Fruit fly (Drosophila melanogaster) whole organism, embryonic: ENCODE data around the gene L2HGDH.

Experiments
- ATbp ChIP-seq: fragments of 200-800 bp; sonication (Bioruptor generic); optimal IDR thresholded peaks from 2 replicates; lab custom pipeline; 2017; ENCODE audit warnings: missing biosample characterization, mild to moderate bottlenecking, missing genetic modification characterization, missing genetic modification reagents
- Ada2b ChIP-seq: fragments of 200-800 bp; sonication (Bioruptor generic); IDR thresholded peaks from 2 replicates; pipeline ENCODE4 v1.3.6; 2022; ENCODE audit warnings: missing biosample characterization, missing genetic modification characterization
- Atf3 ChIP-seq: fragments of 200-800 bp; sonication (Bioruptor generic); optimal IDR thresholded peaks from 3 replicates; lab custom pipeline; 2016; ENCODE audit warnings: missing biosample characterization, missing genetic modification characterization
- B-H2 ChIP-seq: fragments of 200-800 bp; sonication (Bioruptor generic); optimal IDR thresholded peaks from 2 replicates; lab custom pipeline; 2018; ENCODE audit warnings: missing biosample characterization, mild to moderate bottlenecking, missing genetic modification characterization
- CG10209 ChIP-seq: fragments of 200-800 bp; sonication (Bioruptor generic); optimal IDR thresholded peaks from 3 replicates; lab custom pipeline; 2017; ENCODE audit warnings: missing biosample characterization, mild to moderate bottlenecking, missing genetic modification characterization, missing genetic modification reagents
- CG10431 ChIP-seq: fragments of 200-800 bp; sonication (Bioruptor generic); optimal IDR thresholded peaks from 3 replicates; lab custom pipeline; 2018; ENCODE audit warnings: missing biosample characterization, mild to moderate bottlenecking, missing genetic modification characterization
- CG10543 ChIP-seq: fragments of 200-800 bp; sonication (Bioruptor generic); optimal IDR thresholded peaks from 3 replicates; lab custom pipeline; 2017; ENCODE audit warnings: missing biosample characterization, mild to moderate bottlenecking, missing genetic modification characterization, moderate library complexity
- CG12219 ChIP-seq: fragments of 200-800 bp; sonication (Bioruptor generic); optimal IDR thresholded peaks from 3 replicates; lab custom pipeline; 2018; ENCODE audit warnings: missing biosample characterization, mild to moderate bottlenecking, missing genetic modification characterization
- CG12769 ChIP-seq: fragments of 200-800 bp; sonication (Bioruptor generic); optimal IDR thresholded peaks from 2 replicates; lab custom pipeline; 2019; ENCODE audit warnings: missing biosample characterization, mild to moderate bottlenecking, missing genetic modification characterization, moderate library complexity
- CG13123 ChIP-seq: fragments of 200-800 bp; sonication (Bioruptor generic); optimal IDR thresholded peaks from 2 replicates; lab custom pipeline; 2016; ENCODE audit warnings: missing biosample characterization, missing genetic modification characterization
- CG14014 ChIP-seq: fragments of 200-800 bp; sonication (Bioruptor generic); IDR thresholded peaks from 2 replicates; pipeline ENCODE4 v1.3.6; 2022; ENCODE audit warnings: missing biosample characterization, missing genetic modification characterization
- CG14667 ChIP-seq: fragments of 200-800 bp; sonication (Bioruptor generic); IDR thresholded peaks from 2 replicates; pipeline ENCODE4 v1.3.6; 2022; ENCODE audit warnings: missing biosample characterization, missing genetic modification characterization
- CG14710 ChIP-seq: fragments of 200-800 bp; sonication (Bioruptor generic); optimal IDR thresholded peaks from 3 replicates; lab custom pipeline; 2019; ENCODE audit warnings: missing biosample characterization, mild to moderate bottlenecking, missing genetic modification characterization, moderate library complexity
- CG15269 ChIP-seq: fragments of 200-800 bp; sonication (Bioruptor generic); optimal IDR thresholded peaks from 2 replicates; lab custom pipeline; 2018; ENCODE audit warnings: missing biosample characterization, mild to moderate bottlenecking, missing genetic modification characterization, moderate library complexity
- CG16815 ChIP-seq: fragments of 200-800 bp; sonication (Bioruptor generic); optimal IDR thresholded peaks from 3 replicates; lab custom pipeline; 2017; ENCODE audit warnings: missing biosample characterization, mild to moderate bottlenecking, missing genetic modification characterization
- CG1792 ChIP-seq: fragments of 200-800 bp; sonication (Bioruptor generic); optimal IDR thresholded peaks from 2 replicates; lab custom pipeline; 2016; ENCODE audit warnings: missing biosample characterization, missing genetic modification characterization
- CG1832 ChIP-seq: fragments of 200-800 bp; sonication (Bioruptor generic); optimal IDR thresholded peaks from 2 replicates; lab custom pipeline; 2017; ENCODE audit warnings: missing biosample characterization, mild to moderate bottlenecking, missing genetic modification characterization, inconsistent platforms
- CG30431 ChIP-seq: fragments of 200-800 bp; sonication (Bioruptor generic); optimal IDR thresholded peaks from 2 replicates; lab custom pipeline; 2017; ENCODE audit warnings: missing biosample characterization, missing genetic modification characterization
- CG34224 ChIP-seq: fragments of 200-800 bp; sonication (Bioruptor generic); IDR thresholded peaks from 3 replicates; pipeline ENCODE4 v1.3.6; 2022; ENCODE audit warnings: missing biosample characterization, missing genetic modification characterization; ENCODE audit not compliant: partially characterized antibody
- CG3726 ChIP-seq: fragments of 200-800 bp; sonication (Bioruptor generic); IDR thresholded peaks from 3 replicates; pipeline ENCODE4, ENCODE4 v1.3.6; 2022; ENCODE audit warnings: missing biosample characterization, missing genetic modification characterization
- CG3995 ChIP-seq: fragments of 200-800 bp; sonication (Bioruptor generic); optimal IDR thresholded peaks from 3 replicates; lab custom pipeline; 2016; ENCODE audit warnings: missing biosample characterization, missing genetic modification characterization
- CG6689 ChIP-seq: fragments of 200-800 bp; sonication (Bioruptor generic); IDR thresholded peaks from 2 replicates; pipeline ENCODE4 v1.3.6; 2022; ENCODE audit warnings: missing biosample characterization, missing genetic modification characterization
- CG9817 ChIP-seq: fragments of 200-800 bp; sonication (Bioruptor generic); optimal IDR thresholded peaks from 2 replicates; lab custom pipeline; 2018; ENCODE audit warnings: missing biosample characterization, mild to moderate bottlenecking, missing genetic modification characterization, moderate library complexity
- CHES-1-like ChIP-seq: fragments of 200-800 bp; sonication (Bioruptor generic); optimal IDR thresholded peaks from 2 replicates; lab custom pipeline; 2016; ENCODE audit warnings: missing biosample characterization, missing genetic modification characterization
- D19B ChIP-seq: fragments of 200-800 bp; sonication (Bioruptor generic); optimal IDR thresholded peaks from 2 replicates; lab custom pipeline; 2017; ENCODE audit warnings: missing biosample characterization, mild to moderate bottlenecking, missing genetic modification characterization
- Fer2 ChIP-seq: fragments of 200-800 bp; sonication (Bioruptor generic); optimal IDR thresholded peaks from 2 replicates; lab custom pipeline; 2018; ENCODE audit warnings: missing biosample characterization, mild to moderate bottlenecking, missing genetic modification characterization, moderate library complexity
- Hr78 ChIP-seq, 2 experiments: fragments of 200-800 bp in 1 of 2; fragments of >200 bp in 1 of 2; sonication (Bioruptor generic) in 1 of 2; optimal IDR thresholded peaks; 2 replicates each; lab custom pipeline; 2017 to 2019; ENCODE audit warnings: missing biosample characterization in 2 of 2, missing genetic modification characterization in 2 of 2, mild to moderate bottlenecking in 1 of 2, moderate library complexity in 1 of 2
- Myb ChIP-seq: fragments of 200-800 bp; sonication (Bioruptor generic); optimal IDR thresholded peaks from 2 replicates; lab custom pipeline; 2016; ENCODE audit warnings: missing biosample characterization, missing genetic modification characterization
- NC2α ChIP-seq: fragments of 200-800 bp; sonication (Bioruptor generic); optimal IDR thresholded peaks from 2 replicates; lab custom pipeline; 2016; ENCODE audit warnings: missing biosample characterization, missing genetic modification characterization
- Neu2 ChIP-seq: fragments of 200-800 bp; sonication (Bioruptor generic); optimal IDR thresholded peaks from 3 replicates; lab custom pipeline; 2016; ENCODE audit warnings: missing biosample characterization, missing genetic modification characterization, borderline replicate concordance
- Nf-YA ChIP-seq: fragments of 200-800 bp; sonication (Bioruptor generic); IDR thresholded peaks from 2 replicates; pipeline ENCODE4 v1.3.6; 2022; ENCODE audit warnings: missing biosample characterization, missing genetic modification characterization
- Rfx ChIP-seq: fragments of 200-800 bp; sonication (Bioruptor generic); IDR thresholded peaks from 2 replicates; pipeline ENCODE4 v1.3.6; 2022; ENCODE audit warnings: missing biosample characterization, missing genetic modification characterization
- Sry-δ ChIP-seq: fragments of 200-800 bp; sonication (Bioruptor generic); optimal IDR thresholded peaks from 2 replicates; lab custom pipeline; 2016; ENCODE audit warnings: missing biosample characterization, missing genetic modification characterization
- TFAM ChIP-seq: fragments of 200-800 bp; sonication (Bioruptor generic); optimal IDR thresholded peaks from 2 replicates; lab custom pipeline; 2017; ENCODE audit warnings: missing biosample characterization, missing genetic modification characterization, inconsistent platforms
- Xrp1 ChIP-seq: fragments of 200-800 bp; sonication (Bioruptor generic); IDR thresholded peaks from 2 replicates; pipeline ENCODE4 v1.3.6; 2022; ENCODE audit warnings: missing biosample characterization, missing genetic modification characterization
- YL-1 ChIP-seq: fragments of 200-800 bp; sonication (Bioruptor generic); optimal IDR thresholded peaks from 3 replicates; lab custom pipeline; 2017; ENCODE audit warnings: missing biosample characterization, mild to moderate bottlenecking, missing genetic modification characterization
- amos ChIP-seq: fragments of 200-800 bp; sonication (Bioruptor generic); IDR thresholded peaks from 2 replicates; pipeline ENCODE4 v1.3.6; 2022; ENCODE audit warnings: missing biosample characterization, missing genetic modification characterization; ENCODE audit not compliant: partially characterized antibody
- cas ChIP-seq: fragments of 200-800 bp; sonication (Bioruptor generic); IDR thresholded peaks from 2 replicates; pipeline ENCODE4 v1.3.6; 2022; ENCODE audit warnings: missing biosample characterization, missing genetic modification characterization
- cg ChIP-seq: fragments of 200-800 bp; sonication (Bioruptor generic); optimal IDR thresholded peaks from 3 replicates; lab custom pipeline; 2019; ENCODE audit warnings: missing biosample characterization, mild to moderate bottlenecking, missing genetic modification characterization, moderate library complexity
- exex ChIP-seq: fragments of 200-800 bp; sonication (Bioruptor generic); optimal IDR thresholded peaks from 4 replicates; lab custom pipeline; 2018; ENCODE audit warnings: missing biosample characterization, mild to moderate bottlenecking, missing genetic modification characterization, moderate library complexity
- eyg ChIP-seq: fragments of 200-800 bp; sonication (Bioruptor generic); optimal IDR thresholded peaks from 3 replicates; lab custom pipeline; 2016; ENCODE audit warnings: missing biosample characterization, missing genetic modification characterization
- her ChIP-seq: fragments of 200-800 bp; sonication (Bioruptor generic); optimal IDR thresholded peaks from 2 replicates; lab custom pipeline; 2016; ENCODE audit warnings: missing biosample characterization, missing genetic modification characterization
- jigr1 ChIP-seq: fragments of 200-800 bp; sonication (Bioruptor generic); IDR thresholded peaks from 3 replicates; pipeline ENCODE4 v1.3.6; 2022; ENCODE audit warnings: missing biosample characterization, missing genetic modification characterization
- kay ChIP-seq: fragments of 200-800 bp; sonication (Bioruptor generic); optimal IDR thresholded peaks from 2 replicates; lab custom pipeline; 2016; ENCODE audit warnings: missing biosample characterization, missing genetic modification characterization
- lab ChIP-seq: fragments of 200-800 bp; sonication (Bioruptor generic); optimal IDR thresholded peaks from 3 replicates; lab custom pipeline; 2017; ENCODE audit warnings: missing biosample characterization, missing genetic modification characterization, mild to moderate bottlenecking, moderate library complexity, missing genetic modification reagents
- lilli ChIP-seq: fragments of 200-800 bp; sonication (Bioruptor generic); optimal IDR thresholded peaks from 3 replicates; lab custom pipeline; 2016; ENCODE audit warnings: missing biosample characterization, missing genetic modification characterization
- mirr ChIP-seq: fragments of 200-800 bp; sonication (Bioruptor generic); optimal IDR thresholded peaks from 3 replicates; lab custom pipeline; 2018; ENCODE audit warnings: missing biosample characterization, mild to moderate bottlenecking, missing genetic modification characterization
- scrt ChIP-seq: fragments of 200-800 bp; sonication (Bioruptor generic); optimal IDR thresholded peaks from 2 replicates; lab custom pipeline; 2018; ENCODE audit warnings: missing biosample characterization, mild to moderate bottlenecking, missing genetic modification characterization, moderate library complexity
- seq ChIP-seq: fragments of 200-800 bp; sonication (Bioruptor generic); IDR thresholded peaks from 2 replicates; pipeline ENCODE4 v1.3.6; 2022; ENCODE audit warnings: missing biosample characterization, missing genetic modification characterization
- tgo ChIP-seq: fragments of 200-800 bp; sonication (Bioruptor generic); IDR thresholded peaks from 3 replicates; pipeline ENCODE4 v1.3.6; 2022; ENCODE audit warnings: missing biosample characterization, missing genetic modification characterization
- tin ChIP-seq: fragments of 200-800 bp; sonication (Bioruptor generic); optimal IDR thresholded peaks from 3 replicates; lab custom pipeline; 2016; ENCODE audit warnings: missing biosample characterization, missing genetic modification characterization

L2HGDH gene

DNA sequence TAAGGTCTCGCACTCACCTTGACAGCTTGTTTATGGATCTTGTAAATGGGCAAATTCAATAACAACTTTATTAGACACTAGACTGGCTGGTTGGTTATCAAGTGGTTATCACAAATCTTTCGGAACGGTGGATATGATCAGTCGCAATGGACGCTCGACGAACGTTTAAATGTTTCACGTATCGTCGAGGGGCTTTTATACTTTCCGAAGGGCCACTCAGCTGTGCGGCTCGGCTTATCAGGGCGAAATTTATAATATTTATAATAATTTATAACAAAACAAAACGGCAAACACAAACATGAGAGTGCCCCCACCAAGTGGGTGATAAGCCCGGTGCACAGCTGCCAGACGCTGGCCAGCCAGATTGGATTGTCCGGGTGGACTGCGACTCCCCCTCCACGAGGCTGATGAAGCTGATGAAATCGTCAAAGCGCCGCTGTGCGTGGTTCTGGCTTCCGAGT, 20.0 kb downstream of the L2HGDH start, which contains the start of gene CG10621 (continued):
- TF ChIP-seq ATbp (GFP tag; lab: Kevin White, UChicago) = no peak
- no peak for TF ChIP-seq CG9817 (tag; lab: Kevin White, UChicago)
- no peak for TF ChIP-seq CG34224 (GFP tag; lab: Robert Waterston, UW)
- TF ChIP-seq CG12219 (GFP tag; lab: Kevin White, UChicago) = no peak
- TF ChIP-seq CG14667 (GFP tag; lab: Robert Waterston, UW) = no peak
- TF ChIP-seq CG10543 (GFP tag; lab: Kevin White, UChicago) = peak; percentile 73
- no peak for TF ChIP-seq Ada2b (GFP tag; lab: Robert Waterston, UW)
- no peak for TF ChIP-seq cas (GFP tag; lab: Robert Waterston, UW)
- TF ChIP-seq her = no peak
- no peak for TF ChIP-seq CG10431 (GFP tag; lab: Kevin White, UChicago)
- TF ChIP-seq CG14014 (GFP tag; lab: Robert Waterston, UW) = no peak
- no peak for TF ChIP-seq Xrp1 (GFP tag; lab: Robert Waterston, UW)
- no peak for TF ChIP-seq jigr1 (GFP tag; lab: Robert Waterston, UW)
- no peak for TF ChIP-seq CG1832 (GFP tag; lab: Kevin White, UChicago)
- TF ChIP-seq CG30431 (GFP tag; lab: Kevin White, UChicago) = no peak
- peak; percentile 89 for TF ChIP-seq exex
- no peak for TF ChIP-seq CG15269 (tag; lab: Kevin White, UChicago)
- TF ChIP-seq Atf3 (GFP tag; lab: Kevin White, UChicago) = no peak
- TF ChIP-seq tgo (GFP tag; lab: Robert Waterston, UW) = no peak
- no peak for TF ChIP-seq CG1792
- peak; percentile 54 for TF ChIP-seq lilli (GFP tag; lab: Kevin White, UChicago)
- TF ChIP-seq lab (GFP tag; lab: Kevin White, UChicago) = peak; percentile 35
- no peak for TF ChIP-seq TFAM (GFP tag; lab: Kevin White, UChicago)
- no peak for TF ChIP-seq Nf-YA (GFP tag; lab: Robert Waterston, UW)
- TF ChIP-seq CG14710 (tag; lab: Kevin White, UChicago) = no peak
- no peak for TF ChIP-seq tin (GFP tag; lab: Kevin White, UChicago)
- peak; percentile 21; the same call in 1 of the 2 replicates for TF ChIP-seq amos (GFP tag; lab: Robert Waterston, UW)
- TF ChIP-seq CG16815 (GFP tag; lab: Kevin White, UChicago) = no peak
- TF ChIP-seq CHES-1-like = no peak
- TF ChIP-seq CG13123 (GFP tag; lab: Kevin White, UChicago) = no peak
- no peak for TF ChIP-seq Rfx (GFP tag; lab: Robert Waterston, UW)
- TF ChIP-seq CG6689 (GFP tag; lab: Robert Waterston, UW) = no peak
- TF ChIP-seq Fer2 (tag; lab: Kevin White, UChicago) = no peak
- no peak for TF ChIP-seq eyg
- no peak for TF ChIP-seq CG10209 (GFP tag; lab: Kevin White, UChicago)
- no peak for TF ChIP-seq NC2α
- TF ChIP-seq kay (GFP tag; lab: Kevin White, UChicago) = no peak
- no peak for TF ChIP-seq Neu2 (GFP tag; lab: Kevin White, UChicago)
- no peak for TF ChIP-seq Myb (GFP tag; lab: Kevin White, UChicago)
- TF ChIP-seq cg (GFP tag; lab: Kevin White, UChicago) = no peak
- TF ChIP-seq CG12769 (tag; lab: Kevin White, UChicago) = no peak
- peak; percentile 9 for TF ChIP-seq B-H2 (GFP tag; lab: Kevin White, UChicago)
- TF ChIP-seq D19B = no peak
- TF ChIP-seq mirr (GFP tag; lab: Kevin White, UChicago) = peak; percentile 95
- no peak for TF ChIP-seq Sry-δ (GFP tag; lab: Kevin White, UChicago)
- no peak for TF ChIP-seq CG3995 (GFP tag; lab: Kevin White, UChicago)
- no peak for TF ChIP-seq YL-1
- peak; percentile 8 for TF ChIP-seq scrt (GFP tag; lab: Kevin White, UChicago)
- TF ChIP-seq seq = no peak
- TF ChIP-seq CG3726 (GFP tag; lab: Robert Waterston, UW) = no peak
- TF ChIP-seq Hr78 (GFP tag; optimal IDR thresholded peaks at IDR 0.05; lab: Kevin White, UChicago) = no peak
